Worm (Caenorhabditis elegans) whole organism, L2 larva: ENCODE results near the gene lgc-8.

Experiments
- R02D3.7 ChIP-seq: fragments of 150-350 bp; optimal IDR thresholded peaks from 2 replicates; lab custom pipeline; 2014; ENCODE audit warnings: missing biosample characterization, missing genetic modification characterization
- alr-1 ChIP-seq: fragments of 150-350 bp; optimal IDR thresholded peaks from 2 replicates; lab custom pipeline; 2014; ENCODE audit warnings: missing biosample characterization, missing genetic modification characterization
- aly-2 ChIP-seq: fragments of 150-350 bp; optimal IDR thresholded peaks from 2 replicates; lab custom pipeline; 2014; ENCODE audit warnings: missing biosample characterization, missing genetic modification characterization
- fos-1 ChIP-seq: fragments of 150-350 bp; optimal IDR thresholded peaks from 2 replicates; lab custom pipeline; 2014; ENCODE audit warnings: missing biosample characterization, missing genetic modification characterization
- lsy-2 ChIP-seq, 2 experiments: fragments of 150-350 bp in 1 of 2; sonication (generic microtip) in 1 of 2; optimal IDR thresholded peaks; 2 replicates each; lab custom pipeline; 2014 to 2017; ENCODE audit warnings: missing biosample characterization in 2 of 2, missing genetic modification characterization in 2 of 2
- nhr-23 ChIP-seq: fragments of 150-350 bp; optimal IDR thresholded peaks from 2 replicates; lab custom pipeline; 2014; ENCODE audit warnings: missing biosample characterization, missing genetic modification reagents, missing genetic modification characterization
- unc-55 ChIP-seq: fragments of 150-350 bp; sonication (generic microtip); optimal IDR thresholded peaks from 3 replicates; lab custom pipeline; 2014; ENCODE audit warnings: missing biosample characterization, missing genetic modification reagents, missing genetic modification characterization

- no peak for TF ChIP-seq R02D3.7 (tag; lab: Kevin White, UChicago)
- no peak for TF ChIP-seq unc-55 (GFP tag; lab: Kevin White, UChicago)
- no peak for TF ChIP-seq fos-1 (tag; lab: Kevin White, UChicago)
- TF ChIP-seq alr-1 (tag; lab: Kevin White, UChicago), result no peak
- no peak for TF ChIP-seq aly-2 (tag; lab: Kevin White, UChicago)
- TF ChIP-seq nhr-23 (tag; lab: Kevin White, UChicago), result no peak
- no peak for TF ChIP-seq lsy-2 (tag; optimal IDR thresholded peaks at IDR 0.05; lab: Kevin White, UChicago)
Measured at ce11 chrIV:14754912-14755311, 39.3 kb downstream of the lgc-8 start, which contains the start of gene Y57G11C.499.
